Worm (Caenorhabditis elegans) whole organism, L2 larva: ENCODE results near the gene ZC487.1.

Experiments
- R02D3.7 ChIP-seq: fragments of 150-350 bp; optimal IDR thresholded peaks from 2 replicates; lab custom pipeline; 2014; ENCODE audit warnings: missing biosample characterization, missing genetic modification characterization
- aly-2 ChIP-seq: fragments of 150-350 bp; optimal IDR thresholded peaks from 2 replicates; lab custom pipeline; 2014; ENCODE audit warnings: missing biosample characterization, missing genetic modification characterization
- ceh-16 ChIP-seq: fragments of 150-350 bp; optimal IDR thresholded peaks from 2 replicates; lab custom pipeline; 2014; ENCODE audit warnings: missing biosample characterization, missing genetic modification characterization
- dmd-4 ChIP-seq: sonication (generic microtip); optimal IDR thresholded peaks from 2 replicates; lab custom pipeline; 2017; ENCODE audit warnings: missing biosample characterization, missing genetic modification characterization
- fos-1 ChIP-seq: fragments of 150-350 bp; optimal IDR thresholded peaks from 2 replicates; lab custom pipeline; 2014; ENCODE audit warnings: missing biosample characterization, missing genetic modification characterization
- lin-13 ChIP-seq: fragments of 150-350 bp; optimal IDR thresholded peaks from 2 replicates; lab custom pipeline; 2014; ENCODE audit warnings: missing biosample characterization, missing genetic modification reagents, missing genetic modification characterization
- nhr-12 ChIP-seq: fragments of 150-350 bp; optimal IDR thresholded peaks from 2 replicates; lab custom pipeline; 2014; ENCODE audit warnings: missing biosample characterization, missing genetic modification characterization
- nhr-23 ChIP-seq: fragments of 150-350 bp; optimal IDR thresholded peaks from 2 replicates; lab custom pipeline; 2014; ENCODE audit warnings: missing biosample characterization, missing genetic modification reagents, missing genetic modification characterization
- nhr-77 ChIP-seq: fragments of 150-350 bp; optimal IDR thresholded peaks from 2 replicates; lab custom pipeline; 2014; ENCODE audit warnings: missing biosample characterization, missing genetic modification characterization
- zag-1 ChIP-seq: fragments of 150-350 bp; optimal IDR thresholded peaks from 2 replicates; lab custom pipeline; 2014; ENCODE audit warnings: missing biosample characterization, missing genetic modification characterization

DNA sequence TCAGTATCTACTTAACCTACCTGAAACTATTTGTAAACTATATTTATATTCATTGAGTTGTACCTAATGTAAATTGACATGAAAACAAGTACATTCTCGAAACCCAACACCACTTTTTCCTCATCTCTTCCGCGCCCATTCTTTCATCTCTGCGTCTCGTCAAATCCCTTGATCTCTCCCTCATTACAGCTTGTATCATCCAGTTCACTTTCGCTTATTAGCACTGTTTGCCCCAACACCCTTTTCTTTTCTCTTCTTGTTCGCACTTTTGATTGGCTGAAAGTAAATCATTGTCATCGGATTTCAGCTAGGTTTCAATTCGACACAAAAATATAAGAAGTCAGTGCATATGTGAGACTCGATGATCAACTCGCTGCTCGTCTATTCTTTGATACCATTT lies 17.5 kb downstream of the ZC487.1 start, which contains the start of gene T25F10.3:
- TF ChIP-seq aly-2 (tag; lab: Kevin White, UChicago) (no peak), R02D3.7 (tag; lab: Kevin White, UChicago) (no peak), nhr-77 (tag; lab: Kevin White, UChicago) (no peak), fos-1 (tag; lab: Kevin White, UChicago) (no peak), zag-1 (tag; lab: Kevin White, UChicago) (no peak), lin-13 (GFP tag; lab: Kevin White, UChicago) (no peak), ceh-16 (tag; lab: Kevin White, UChicago) (no peak), nhr-12 (tag; lab: Kevin White, UChicago) (no peak), nhr-23 (tag; lab: Kevin White, UChicago) (no peak), dmd-4 (tag; lab: Kevin White, UChicago) (no peak)
